Fruit fly (Drosophila melanogaster): ENCODE results near the gene mus302.

The mus302 gene

dm6 chr3L:16811908-16812307 lies 32.4 kb upstream of the mus302 start:
- TF ChIP-seq net (GFP tag; optimal IDR thresholded peaks at IDR 0.05) (no peak), fd59A (GFP tag; optimal IDR thresholded peaks at IDR 0.05) (no peak), pdm3 (GFP tag; optimal IDR thresholded peaks at IDR 0.05) (no peak), CG16779 (tag; optimal IDR thresholded peaks at IDR 0.05) (no peak), CG11902 (GFP tag; optimal IDR thresholded peaks at IDR 0.05) (no peak), CG32006 (GFP tag; optimal IDR thresholded peaks at IDR 0.05) (no peak), Hr38 (GFP tag; optimal IDR thresholded peaks at IDR 0.05) (no peak), cyc (GFP tag; optimal IDR thresholded peaks at IDR 0.05) (peak; percentile 19), vri (GFP tag; optimal IDR thresholded peaks at IDR 0.05) (peak; percentile 28), CG3032 (tag; optimal IDR thresholded peaks at IDR 0.05) (no peak), lz (GFP tag; optimal IDR thresholded peaks at IDR 0.05) (peak; percentile 11), dac (GFP tag; optimal IDR thresholded peaks at IDR 0.05) (no peak), topi (GFP tag; optimal IDR thresholded peaks at IDR 0.05) (no peak), Blimp-1 (GFP tag; optimal IDR thresholded peaks at IDR 0.05) (no peak), Hr39 (GFP tag; optimal IDR thresholded peaks at IDR 0.05) (no peak), CG6163 (GFP tag; IDR thresholded peaks at IDR 0.05) (no peak), CG6792 (GFP tag; optimal IDR thresholded peaks at IDR 0.05) (no peak), CG11294 (GFP tag; IDR thresholded peaks at IDR 0.05) (no peak), Eip78C (GFP tag) (peak; percentile 25), CG10669 (GFP tag; optimal IDR thresholded peaks at IDR 0.05) (no peak), Gug (GFP tag; IDR thresholded peaks at IDR 0.05) (0 out of 2 replicates have a peak, but pooled peaks have one; percentile 18), Sox15 (GFP tag; optimal IDR thresholded peaks at IDR 0.05) (no peak), Sox102F (GFP tag; optimal IDR thresholded peaks at IDR 0.05) (no peak), Met (GFP tag; optimal IDR thresholded peaks at IDR 0.05) (no peak), CG4318 (GFP tag; optimal IDR thresholded peaks at IDR 0.05) (no peak)

- TF ChIP-seq dsx (GFP tag; optimal IDR thresholded peaks at IDR 0.05; ENCODE audit: poor library complexity, severe bottlenecking) (no peak), Met (GFP tag; optimal IDR thresholded peaks at IDR 0.05) (no peak), CG3919 (GFP tag; optimal IDR thresholded peaks at IDR 0.05) (no peak), pdm3 (GFP tag; optimal IDR thresholded peaks at IDR 0.05) (no peak), CG6276 (GFP tag; optimal IDR thresholded peaks at IDR 0.05) (no peak), CG3032 (tag; optimal IDR thresholded peaks at IDR 0.05) (no peak), CG8319 (GFP tag; optimal IDR thresholded peaks at IDR 0.05) (no peak), CG6163 (GFP tag; IDR thresholded peaks at IDR 0.05) (no peak), Smox (GFP tag; optimal IDR thresholded peaks at IDR 0.05) (no peak), vri (GFP tag; optimal IDR thresholded peaks at IDR 0.05) (no peak)
Measured at dm6 chr3L:16810512-16810911, 31.0 kb upstream of the mus302 start.

- TF ChIP-seq Smox (GFP tag; optimal IDR thresholded peaks at IDR 0.05) (no peak), eg (GFP tag; IDR thresholded peaks at IDR 0.05) (0 out of 3 replicates have a peak, but pooled peaks have one; percentile 19), Sox14 (GFP tag; optimal IDR thresholded peaks at IDR 0.05) (peak; percentile 90), fkh (GFP tag; optimal IDR thresholded peaks at IDR 0.05) (peak; percentile 4), Hr4 (GFP tag; optimal IDR thresholded peaks at IDR 0.05) (no peak), CG31627 (GFP tag; optimal IDR thresholded peaks at IDR 0.05) (peak; percentile 26)
Measured at dm6 chr3L:16808139-16808538, 28.6 kb upstream of the mus302 start.

- TF ChIP-seq ss (GFP tag; optimal IDR thresholded peaks at IDR 0.05): peak; percentile 22 to 25
- TF ChIP-seq CG10669 (GFP tag; optimal IDR thresholded peaks at IDR 0.05): no peak
- TF ChIP-seq CG15336 (GFP tag; IDR thresholded peaks at IDR 0.05): no peak
- peak; percentile 14 for TF ChIP-seq CG9139 (GFP tag; optimal IDR thresholded peaks at IDR 0.05)
- TF ChIP-seq Eip93F (GFP tag; optimal IDR thresholded peaks at IDR 0.05): no peak
- TF ChIP-seq Smox (GFP tag; optimal IDR thresholded peaks at IDR 0.05): no peak
- TF ChIP-seq CG6276 (GFP tag; optimal IDR thresholded peaks at IDR 0.05): no peak
- TF ChIP-seq CG11902 (GFP tag; optimal IDR thresholded peaks at IDR 0.05): no peak
- no peak for TF ChIP-seq Eip75B (GFP tag; optimal IDR thresholded peaks at IDR 0.05)
- TF ChIP-seq CG8119 (GFP tag; IDR thresholded peaks at IDR 0.05): no peak
- TF ChIP-seq OdsH (GFP tag; optimal IDR thresholded peaks at IDR 0.05): no peak
- TF ChIP-seq eg (GFP tag; IDR thresholded peaks at IDR 0.05): no peak
- TF ChIP-seq CG6163 (GFP tag; IDR thresholded peaks at IDR 0.05): no peak
- no peak for TF ChIP-seq Hr4 (GFP tag; optimal IDR thresholded peaks at IDR 0.05)
- peak; percentile 20 for TF ChIP-seq Eip78C (GFP tag)
- no peak for TF ChIP-seq fd59A (GFP tag; optimal IDR thresholded peaks at IDR 0.05)
- TF ChIP-seq pdm3 (GFP tag; optimal IDR thresholded peaks at IDR 0.05): no peak
- TF ChIP-seq Ets96B (tag; optimal IDR thresholded peaks at IDR 0.05): no peak
- TF ChIP-seq CG7368 (GFP tag; optimal IDR thresholded peaks at IDR 0.05): no peak
- TF ChIP-seq CG6854 (GFP tag; optimal IDR thresholded peaks at IDR 0.05): no peak
- TF ChIP-seq CG11294 (GFP tag; IDR thresholded peaks at IDR 0.05): no peak
- TF ChIP-seq CG31627 (GFP tag; optimal IDR thresholded peaks at IDR 0.05): no peak
- no peak for TF ChIP-seq Sox102F (GFP tag; optimal IDR thresholded peaks at IDR 0.05)
- TF ChIP-seq Gug (GFP tag; IDR thresholded peaks at IDR 0.05): no peak
Measured at dm6 chr3L:16807558-16807957, 28.0 kb upstream of the mus302 start, which contains the start of gene CG9674. CG9674 (minus strand) TSS chr3L:16807731.

Data from whole organism, prepupa.